Fruit fly (Drosophila melanogaster) whole organism, embryonic: ENCODE data around the gene CG10116.

Experiments used
- Atf6 ChIP-seq: fragments of 200-800 bp; sonication (Bioruptor generic); IDR thresholded peaks from 2 replicates; pipeline ENCODE4 v1.3.6; 2022; ENCODE audit warnings: missing biosample characterization, missing genetic modification characterization
- B-H1 ChIP-seq: fragments of 200-800 bp; sonication (Bioruptor generic); IDR thresholded peaks from 3 replicates; pipeline ENCODE4 v1.3.6; 2022; ENCODE audit warnings: missing biosample characterization, missing genetic modification characterization
- C15 ChIP-seq: fragments of 200-800 bp; sonication (Bioruptor generic); IDR thresholded peaks from 3 replicates; pipeline ENCODE4 v1.3.6; 2022; ENCODE audit warnings: missing biosample characterization, missing genetic modification characterization
- CG10654 ChIP-seq: fragments of 200-800 bp; sonication (Bioruptor generic); optimal IDR thresholded peaks from 2 replicates; lab custom pipeline; 2016; ENCODE audit warnings: missing biosample characterization, missing genetic modification characterization
- CG11398 ChIP-seq: fragments of 200-800 bp; sonication (Bioruptor generic); optimal IDR thresholded peaks from 2 replicates; lab custom pipeline; 2016; ENCODE audit warnings: missing biosample characterization, missing genetic modification characterization
- CG12659 ChIP-seq: fragments of 200-800 bp; sonication (Bioruptor generic); optimal IDR thresholded peaks from 3 replicates; lab custom pipeline; 2017; ENCODE audit warnings: mild to moderate bottlenecking, missing biosample characterization, missing genetic modification reagents, missing genetic modification characterization
- CG13287 ChIP-seq: fragments of 200-800 bp; sonication (Bioruptor generic); IDR thresholded peaks from 2 replicates; pipeline ENCODE4 v1.3.6; 2022; ENCODE audit warnings: missing biosample characterization, missing genetic modification characterization; ENCODE audit not compliant: partially characterized antibody
- CG13894 ChIP-seq: fragments of 200-800 bp; sonication (Bioruptor generic); optimal IDR thresholded peaks from 3 replicates; lab custom pipeline; 2018; ENCODE audit warnings: missing biosample characterization, mild to moderate bottlenecking, missing genetic modification characterization, moderate library complexity
- CG15011 ChIP-seq: fragments of 200-800 bp; sonication (Bioruptor generic); optimal IDR thresholded peaks from 3 replicates; lab custom pipeline; 2018; ENCODE audit warnings: missing biosample characterization, mild to moderate bottlenecking, missing genetic modification characterization
- CG15269 ChIP-seq: fragments of 200-800 bp; sonication (Bioruptor generic); optimal IDR thresholded peaks from 2 replicates; lab custom pipeline; 2018; ENCODE audit warnings: missing biosample characterization, mild to moderate bottlenecking, missing genetic modification characterization, moderate library complexity
- CG18599 ChIP-seq: fragments of 200-800 bp; sonication (Bioruptor generic); optimal IDR thresholded peaks from 3 replicates; lab custom pipeline; 2017; ENCODE audit warnings: missing biosample characterization, missing genetic modification characterization, mild to moderate bottlenecking, moderate library complexity, missing genetic modification reagents
- CG2199 ChIP-seq: fragments of 200-800 bp; sonication (Bioruptor generic); IDR thresholded peaks from 3 replicates; pipeline ENCODE4 v1.3.6; 2022; ENCODE audit warnings: missing biosample characterization, missing genetic modification characterization
- CG2889 ChIP-seq: fragments of 200-800 bp; sonication (Bioruptor generic); IDR thresholded peaks from 3 replicates; pipeline ENCODE4 v1.3.6; 2022; ENCODE audit warnings: missing biosample characterization, missing genetic modification characterization
- CG30403 ChIP-seq: fragments of 200-800 bp; sonication (Bioruptor generic); optimal IDR thresholded peaks from 3 replicates; lab custom pipeline; 2016; ENCODE audit warnings: missing biosample characterization, missing genetic modification characterization
- CG30431 ChIP-seq: fragments of 200-800 bp; sonication (Bioruptor generic); optimal IDR thresholded peaks from 2 replicates; lab custom pipeline; 2017; ENCODE audit warnings: missing biosample characterization, missing genetic modification characterization
- CG34224 ChIP-seq: fragments of 200-800 bp; sonication (Bioruptor generic); IDR thresholded peaks from 3 replicates; pipeline ENCODE4 v1.3.6; 2022; ENCODE audit warnings: missing biosample characterization, missing genetic modification characterization; ENCODE audit not compliant: partially characterized antibody
- CG4282 ChIP-seq: fragments of 200-800 bp; sonication (Bioruptor generic); optimal IDR thresholded peaks from 2 replicates; lab custom pipeline; 2016; ENCODE audit warnings: missing biosample characterization, missing genetic modification characterization
- CG4328 ChIP-seq: fragments of 200-800 bp; sonication (Bioruptor generic); optimal IDR thresholded peaks from 3 replicates; lab custom pipeline; 2017; ENCODE audit warnings: missing biosample characterization, missing genetic modification reagents, missing genetic modification characterization
- CG6813 ChIP-seq: fragments of 200-800 bp; sonication (Bioruptor generic); optimal IDR thresholded peaks from 2 replicates; lab custom pipeline; 2017; ENCODE audit warnings: missing biosample characterization, missing genetic modification characterization, mild to moderate bottlenecking, moderate library complexity, missing genetic modification reagents
- CG7963 ChIP-seq: fragments of 200-800 bp; sonication (Bioruptor generic); IDR thresholded peaks from 3 replicates; pipeline ENCODE4 v1.3.6; 2022; ENCODE audit warnings: missing biosample characterization, missing genetic modification characterization; ENCODE audit not compliant: partially characterized antibody
- Doc2 ChIP-seq: fragments of 200-800 bp; sonication (Bioruptor generic); IDR thresholded peaks from 2 replicates; pipeline ENCODE4 v1.3.6; 2022; ENCODE audit warnings: missing biosample characterization, missing genetic modification characterization
- E2f2 ChIP-seq: fragments of 200-800 bp; sonication (Bioruptor generic); IDR thresholded peaks from 2 replicates; pipeline ENCODE4 v1.3.6; 2022; ENCODE audit warnings: missing biosample characterization, missing genetic modification characterization
- HLH4C ChIP-seq: fragments of 200-800 bp; sonication (Bioruptor generic); IDR thresholded peaks from 3 replicates; pipeline ENCODE4 v1.3.6; 2022; ENCODE audit warnings: missing biosample characterization, missing genetic modification characterization; ENCODE audit not compliant: partially characterized antibody
- Hr78 ChIP-seq, 2 experiments: fragments of 200-800 bp in 1 of 2; fragments of >200 bp in 1 of 2; sonication (Bioruptor generic) in 1 of 2; optimal IDR thresholded peaks; 2 replicates each; lab custom pipeline; 2017 to 2019; ENCODE audit warnings: missing biosample characterization in 2 of 2, missing genetic modification characterization in 2 of 2, mild to moderate bottlenecking in 1 of 2, moderate library complexity in 1 of 2
- MESR4 ChIP-seq: fragments of 200-800 bp; sonication (Bioruptor generic); optimal IDR thresholded peaks from 2 replicates; lab custom pipeline; 2018; ENCODE audit warnings: missing biosample characterization, mild to moderate bottlenecking, missing genetic modification characterization, moderate library complexity
- Max ChIP-seq: fragments of 200-800 bp; sonication (Bioruptor generic); optimal IDR thresholded peaks from 2 replicates; lab custom pipeline; 2016; ENCODE audit warnings: missing biosample characterization, mild to moderate bottlenecking, missing genetic modification characterization
- NK7.1 ChIP-seq: fragments of 200-800 bp; sonication (Bioruptor generic); optimal IDR thresholded peaks from 3 replicates; lab custom pipeline; 2016; ENCODE audit warnings: missing biosample characterization, missing genetic modification characterization
- PHDP ChIP-seq: fragments of 200-800 bp; sonication (Bioruptor generic); optimal IDR thresholded peaks from 3 replicates; lab custom pipeline; 2018; ENCODE audit warnings: missing biosample characterization, mild to moderate bottlenecking, missing genetic modification characterization, moderate library complexity
- Scr ChIP-seq: fragments of 200-800 bp; sonication (Bioruptor generic); IDR thresholded peaks from 2 replicates; pipeline ENCODE4 v1.3.6; 2022; ENCODE audit warnings: missing biosample characterization, missing genetic modification characterization; ENCODE audit not compliant: partially characterized antibody
- Six4 ChIP-seq: fragments of 200-800 bp; sonication (Bioruptor generic); optimal IDR thresholded peaks from 2 replicates; lab custom pipeline; 2016; ENCODE audit warnings: missing biosample characterization, missing genetic modification characterization
- ab ChIP-seq: fragments of 200-800 bp; sonication (Bioruptor generic); optimal IDR thresholded peaks from 2 replicates; lab custom pipeline; 2016; ENCODE audit warnings: missing biosample characterization, missing genetic modification characterization
- cad ChIP-seq: fragments of >200 bp; optimal IDR thresholded peaks from 2 replicates; lab custom pipeline; 2017; ENCODE audit warnings: missing biosample characterization, missing genetic modification characterization
- dati ChIP-seq: fragments of 200-800 bp; sonication (Bioruptor generic); IDR thresholded peaks from 2 replicates; pipeline ENCODE4 v1.3.6; 2022; ENCODE audit warnings: missing biosample characterization, missing genetic modification characterization
- jumu ChIP-seq: fragments of 200-800 bp; sonication (Bioruptor generic); optimal IDR thresholded peaks from 3 replicates; lab custom pipeline; 2016; ENCODE audit warnings: missing biosample characterization, missing genetic modification characterization
- lbe ChIP-seq: fragments of 200-800 bp; sonication (Bioruptor generic); optimal IDR thresholded peaks from 2 replicates; lab custom pipeline; 2016; ENCODE audit warnings: missing biosample characterization, mild to moderate bottlenecking, missing genetic modification characterization
- lilli ChIP-seq: fragments of 200-800 bp; sonication (Bioruptor generic); optimal IDR thresholded peaks from 3 replicates; lab custom pipeline; 2016; ENCODE audit warnings: missing biosample characterization, missing genetic modification characterization
- lola ChIP-seq, 3 experiments: fragments of >200 bp in 2 of 3; fragments of 200-800 bp in 1 of 3; sonication (Bioruptor generic) in 1 of 3; optimal IDR thresholded peaks; 2 replicates each; lab custom pipeline; 2017 to 2019; ENCODE audit warnings: missing biosample characterization in 3 of 3, missing genetic modification characterization in 3 of 3, mild to moderate bottlenecking in 1 of 3, moderate library complexity in 1 of 3
- mirr ChIP-seq: fragments of 200-800 bp; sonication (Bioruptor generic); optimal IDR thresholded peaks from 3 replicates; lab custom pipeline; 2018; ENCODE audit warnings: missing biosample characterization, mild to moderate bottlenecking, missing genetic modification characterization
- nerfin-2 ChIP-seq: fragments of 200-800 bp; sonication (Bioruptor generic); IDR thresholded peaks from 2 replicates; pipeline ENCODE4 v1.3.6; 2022; ENCODE audit warnings: missing biosample characterization, missing genetic modification characterization; ENCODE audit not compliant: partially characterized antibody
- odd ChIP-seq: fragments of 200-800 bp; sonication (Bioruptor generic); optimal IDR thresholded peaks from 2 replicates; lab custom pipeline; 2017; ENCODE audit warnings: missing biosample characterization, mild to moderate bottlenecking, missing genetic modification characterization
- pnt ChIP-seq: fragments of 200-800 bp; sonication (Bioruptor generic); optimal IDR thresholded peaks from 3 replicates; lab custom pipeline; 2016; ENCODE audit warnings: missing biosample characterization, missing genetic modification characterization
- prd ChIP-seq, 3 experiments: fragments of >200 bp in 2 of 3; fragments of 200-800 bp in 1 of 3; sonication (Bioruptor generic) in 1 of 3; optimal IDR thresholded peaks in 2 of 3; IDR thresholded peaks in 1 of 3; 2 replicates in 2 of 3; 3 replicates in 1 of 3; pipeline versions ENCODE4 v1.3.6 to Lab custom; 2017 to 2022; ENCODE audit warnings: missing biosample characterization in 1 of 3, missing genetic modification characterization in 1 of 3
- ro ChIP-seq: fragments of 200-800 bp; sonication (Bioruptor generic); IDR thresholded peaks from 2 replicates; pipeline ENCODE4 v1.3.6; 2022; ENCODE audit warnings: missing biosample characterization, missing genetic modification characterization
- tna ChIP-seq: fragments of 200-800 bp; sonication (Bioruptor generic); IDR thresholded peaks from 2 replicates; pipeline ENCODE4 v1.3.6; 2022; ENCODE audit warnings: missing biosample characterization, missing genetic modification characterization; ENCODE audit not compliant: partially characterized antibody
- trem ChIP-seq: fragments of 200-800 bp; optimal IDR thresholded peaks from 3 replicates; lab custom pipeline; 2019; ENCODE audit warnings: missing biosample characterization, mild to moderate bottlenecking, missing genetic modification characterization, moderate library complexity
- wek ChIP-seq: fragments of 200-800 bp; sonication (Bioruptor generic); optimal IDR thresholded peaks from 3 replicates; lab custom pipeline; 2018; ENCODE audit warnings: missing biosample characterization, mild to moderate bottlenecking, missing genetic modification characterization, moderate library complexity
- z ChIP-seq: fragments of 200-800 bp; sonication (Bioruptor generic); IDR thresholded peaks from 3 replicates; pipeline ENCODE4 v1.3.6; 2022; ENCODE audit warnings: missing biosample characterization, missing genetic modification characterization
- zf30C ChIP-seq: fragments of 200-800 bp; sonication (Bioruptor generic); optimal IDR thresholded peaks from 3 replicates; lab custom pipeline; 2018; ENCODE audit warnings: missing biosample characterization, mild to moderate bottlenecking, missing genetic modification characterization
- zfh1 ChIP-seq: fragments of 200-800 bp; sonication (Bioruptor generic); IDR thresholded peaks from 3 replicates; pipeline ENCODE4 v1.3.6; 2022; ENCODE audit warnings: missing biosample characterization, missing genetic modification characterization

Gene CG10116

DNA sequence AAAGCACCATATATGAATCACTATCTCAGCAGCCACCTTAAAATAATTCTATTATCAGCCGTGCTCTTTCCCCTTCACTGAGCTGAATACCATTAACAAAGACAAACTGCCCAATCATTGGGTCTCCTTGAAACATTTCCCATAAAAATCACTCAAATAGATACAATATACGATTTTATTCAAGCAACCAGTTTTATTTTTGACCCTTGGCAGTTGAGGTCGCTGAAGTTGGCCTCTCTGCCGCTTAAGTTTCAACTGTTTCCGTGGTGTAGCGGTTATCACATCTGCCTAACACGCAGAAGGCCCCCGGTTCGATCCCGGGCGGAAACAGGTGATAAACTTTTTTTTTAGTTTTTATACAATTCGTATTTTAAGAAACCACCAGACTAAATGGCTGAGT lies 24.2 kb downstream of the CG10116 start (continued):
- no peak for TF ChIP-seq dati (GFP tag; lab: Robert Waterston, UW)
- TF ChIP-seq CG30403 (GFP tag; lab: Kevin White, UChicago): no peak
- TF ChIP-seq ro (GFP tag; lab: Robert Waterston, UW): no peak
- TF ChIP-seq CG15011: no peak
- no peak for TF ChIP-seq Six4 (GFP tag; lab: Kevin White, UChicago)
- no peak for TF ChIP-seq cad
- no peak for TF ChIP-seq zf30C (GFP tag; lab: Kevin White, UChicago)
- no peak for TF ChIP-seq trem
- no peak for TF ChIP-seq CG15269 (tag; lab: Kevin White, UChicago)
- no peak for TF ChIP-seq CG30431 (GFP tag; lab: Kevin White, UChicago)
- peak; percentile 42 for TF ChIP-seq wek (GFP tag; lab: Kevin White, UChicago)
- TF ChIP-seq CG13287 (GFP tag; lab: Robert Waterston, UW): no peak
- no peak for TF ChIP-seq E2f2
- no peak for TF ChIP-seq pnt
- no peak for TF ChIP-seq zfh1
- peak; percentile 55; the same call in 1 of the 3 replicates for TF ChIP-seq z (GFP tag; lab: Robert Waterston, UW)
- TF ChIP-seq CG4328 (GFP tag; lab: Kevin White, UChicago): no peak
- no peak for TF ChIP-seq jumu (GFP tag; lab: Kevin White, UChicago)
- no peak for TF ChIP-seq odd (GFP tag; lab: Kevin White, UChicago)
- no peak for TF ChIP-seq NK7.1 (GFP tag; lab: Kevin White, UChicago)
- no peak for TF ChIP-seq MESR4 (GFP tag; lab: Kevin White, UChicago)
- TF ChIP-seq CG2199 (GFP tag; lab: Robert Waterston, UW): 0 out of 3 replicates have a peak, but pooled peaks have one; percentile 10
- TF ChIP-seq CG4282 (GFP tag; lab: Kevin White, UChicago): no peak
- TF ChIP-seq CG34224 (GFP tag; lab: Robert Waterston, UW): peak; percentile 46; the same call in 2 of the 3 replicates
- no peak for TF ChIP-seq lbe (GFP tag; lab: Kevin White, UChicago)
- TF ChIP-seq CG6813 (GFP tag; lab: Kevin White, UChicago): no peak
- peak; percentile 42 for TF ChIP-seq mirr (GFP tag; lab: Kevin White, UChicago)
- TF ChIP-seq ab (GFP tag; lab: Kevin White, UChicago): no peak
- no peak for TF ChIP-seq lilli (GFP tag; lab: Kevin White, UChicago)
- no peak for TF ChIP-seq B-H1 (GFP tag; lab: Robert Waterston, UW)
- no peak for TF ChIP-seq CG18599 (GFP tag; lab: Kevin White, UChicago)
- TF ChIP-seq lola (GFP tag; optimal IDR thresholded peaks at IDR 0.05; lab: Kevin White, UChicago): no peak
- TF ChIP-seq CG11398 (GFP tag; lab: Kevin White, UChicago): no peak
- TF ChIP-seq CG10654: no peak
- peak; percentile 55; the same call in 1 of the 2 replicates for TF ChIP-seq nerfin-2 (GFP tag; lab: Robert Waterston, UW)
- TF ChIP-seq HLH4C (GFP tag; lab: Robert Waterston, UW): peak; percentile 47
- TF ChIP-seq CG12659: no peak
- TF ChIP-seq Doc2 (GFP tag; lab: Robert Waterston, UW): no peak
- TF ChIP-seq prd (optimal IDR thresholded peaks at IDR 0.05; lab: Kevin White, UChicago): no peak
- TF ChIP-seq prd (GFP tag; IDR thresholded peaks at IDR 0.05; lab: Robert Waterston, UW): no peak
- no peak for TF ChIP-seq CG2889
- TF ChIP-seq C15 (GFP tag; lab: Robert Waterston, UW): no peak
- peak; percentile 39; the same call in 2 of the 3 replicates for TF ChIP-seq CG7963
- peak; percentile 52 for TF ChIP-seq CG13894 (tag; lab: Kevin White, UChicago)
- no peak for TF ChIP-seq Atf6 (GFP tag; lab: Robert Waterston, UW)
- peak in 1 of 2 experiments; percentile 45 for TF ChIP-seq Hr78 (GFP tag; optimal IDR thresholded peaks at IDR 0.05; lab: Kevin White, UChicago)
- no peak for TF ChIP-seq Max (GFP tag; lab: Kevin White, UChicago)
- TF ChIP-seq Scr (GFP tag; lab: Robert Waterston, UW): 0 out of 2 replicates have a peak, but pooled peaks have one; percentile 9
- TF ChIP-seq PHDP (tag; lab: Kevin White, UChicago): no peak
- TF ChIP-seq tna (GFP tag; lab: Robert Waterston, UW): peak; percentile 72
